Worm (Caenorhabditis elegans) whole organism, L1 larva: ENCODE data around the gene lin-13.

ENCODE experiments used
- C16A3.4 ChIP-seq: fragments of 150-350 bp; optimal IDR thresholded peaks from 2 replicates; lab custom pipeline; 2014; ENCODE audit warnings: missing biosample characterization, missing genetic modification characterization
- C34B4.2 ChIP-seq: sonication (generic microtip); optimal IDR thresholded peaks from 2 replicates; lab custom pipeline; 2017; ENCODE audit warnings: mild to moderate bottlenecking, missing genetic modification characterization, missing compliant biosample characterization
- Y116A8C.19 ChIP-seq: sonication (generic microtip); optimal IDR thresholded peaks from 2 replicates; lab custom pipeline; 2016; ENCODE audit warnings: missing compliant biosample characterization, missing genetic modification characterization, borderline replicate concordance
- aly-2 ChIP-seq: fragments of 150-350 bp; optimal IDR thresholded peaks from 2 replicates; lab custom pipeline; 2014; ENCODE audit warnings: missing biosample characterization, missing genetic modification characterization
- ama-1 ChIP-seq: fragments of 150-350 bp; optimal IDR thresholded peaks from 2 replicates; lab custom pipeline; 2014
- blmp-1 ChIP-seq: fragments of 150-350 bp; optimal IDR thresholded peaks from 2 replicates; lab custom pipeline; 2014; ENCODE audit warnings: missing biosample characterization, missing genetic modification characterization
- ceh-82 ChIP-seq, 3 experiments: fragments of 150-350 bp in 1 of 3; sonication (generic microtip) in 2 of 3; optimal IDR thresholded peaks; 2 replicates each; lab custom pipeline; 2014 to 2017; ENCODE audit warnings: missing biosample characterization in 3 of 3, missing genetic modification characterization in 3 of 3
- dpl-1 ChIP-seq, 3 experiments: fragments of 150-350 bp in 2 of 3; sonication (generic microtip) in 1 of 3; optimal IDR thresholded peaks; 2 replicates each; lab custom pipeline; 2014 to 2017; ENCODE audit warnings: missing biosample characterization in 3 of 3, missing genetic modification characterization in 3 of 3, missing genetic modification reagents in 3 of 3
- efl-1 ChIP-seq, 4 experiments: fragments of 150-350 bp; optimal IDR thresholded peaks in 3 of 4; peaks in 1 of 4; 1 replicate in 1 of 4; 2 replicates in 3 of 4; lab custom pipeline; 2014; ENCODE audit warnings: missing biosample characterization in 2 of 4, missing genetic modification characterization in 2 of 4, missing genetic modification reagents in 2 of 4
- efl-3 ChIP-seq: fragments of 200-800 bp; sonication (Bioruptor generic); optimal IDR thresholded peaks from 2 replicates; lab custom pipeline; 2018; ENCODE audit warnings: mild to moderate bottlenecking, missing genetic modification characterization, missing compliant biosample characterization
- egl-13 ChIP-seq: sonication (generic microtip); optimal IDR thresholded peaks from 2 replicates; lab custom pipeline; 2016; ENCODE audit warnings: missing genotype, missing genetic modification reagents, missing genetic modification characterization, missing compliant biosample characterization
- elt-2 ChIP-seq: sonication (generic microtip); optimal IDR thresholded peaks from 2 replicates; lab custom pipeline; 2016; ENCODE audit warnings: missing genetic modification characterization, mild to moderate bottlenecking, inconsistent platforms, missing compliant biosample characterization, missing genetic modification reagents
- elt-3 ChIP-seq, 6 experiments: fragments of 150-350 bp in 1 of 6; sonication (generic microtip); optimal IDR thresholded peaks; 2 replicates each; lab custom pipeline; 2017 to 2018; ENCODE audit warnings: missing biosample characterization in 6 of 6, missing genetic modification characterization in 6 of 6, inconsistent platforms in 1 of 6
- fkh-10 ChIP-seq: sonication (generic microtip); optimal IDR thresholded peaks from 2 replicates; lab custom pipeline; 2017; ENCODE audit warnings: missing biosample characterization, missing genetic modification reagents, missing genetic modification characterization
- fkh-4 ChIP-seq: sonication (generic microtip); optimal IDR thresholded peaks from 2 replicates; lab custom pipeline; 2016; ENCODE audit warnings: missing compliant biosample characterization, missing genetic modification characterization, borderline replicate concordance
- fos-1 ChIP-seq: fragments of 150-350 bp; optimal IDR thresholded peaks from 2 replicates; lab custom pipeline; 2014; ENCODE audit warnings: missing biosample characterization, missing genetic modification characterization
- grh-1 ChIP-seq: fragments of 200-800 bp; sonication (Bioruptor generic); IDR thresholded peaks from 2 replicates; pipeline ENCODE4 v1.3.6; 2022; ENCODE audit warnings: missing genetic modification reagents, missing genetic modification characterization, missing compliant biosample characterization
- hlh-17 ChIP-seq: fragments of 200-800 bp; sonication (Bioruptor generic); optimal IDR thresholded peaks from 2 replicates; lab custom pipeline; 2018; ENCODE audit warnings: missing genetic modification characterization, mild to moderate bottlenecking, missing compliant biosample characterization, moderate library complexity, borderline replicate concordance
- hlh-4 ChIP-seq: sonication (generic microtip); optimal IDR thresholded peaks from 2 replicates; lab custom pipeline; 2016; ENCODE audit warnings: mild to moderate bottlenecking, missing genetic modification characterization, missing compliant biosample characterization
- irx-1 ChIP-seq: sonication (generic microtip); optimal IDR thresholded peaks from 2 replicates; lab custom pipeline; 2016; ENCODE audit warnings: missing genetic modification characterization, missing compliant biosample characterization
- lin-13 ChIP-seq: fragments of 150-350 bp; optimal IDR thresholded peaks from 2 replicates; lab custom pipeline; 2014; ENCODE audit warnings: missing biosample characterization, missing genetic modification reagents, missing genetic modification characterization
- lin-14 ChIP-seq: fragments of 200-800 bp; sonication (Bioruptor generic); optimal IDR thresholded peaks from 2 replicates; lab custom pipeline; 2018; ENCODE audit warnings: mild to moderate bottlenecking, missing genetic modification characterization, moderate library complexity, missing compliant biosample characterization
- lin-15B ChIP-seq: fragments of 150-350 bp; sonication (generic microtip); optimal IDR thresholded peaks from 3 replicates; lab custom pipeline; 2014; ENCODE audit warnings: missing biosample characterization, missing genetic modification characterization
- lin-35 ChIP-seq, 2 experiments: fragments of 150-350 bp; optimal IDR thresholded peaks; 2 replicates each; lab custom pipeline; 2014; ENCODE audit warnings: missing biosample characterization in 2 of 2, missing genetic modification characterization in 2 of 2, missing genetic modification reagents in 2 of 2
- lir-3 ChIP-seq: sonication (generic microtip); optimal IDR thresholded peaks from 2 replicates; lab custom pipeline; 2016; ENCODE audit warnings: mild to moderate bottlenecking, missing genetic modification characterization, moderate library complexity, missing compliant biosample characterization; ENCODE audit not compliant: poor library complexity
- mef-2 ChIP-seq: fragments of 150-350 bp; optimal IDR thresholded peaks from 2 replicates; lab custom pipeline; 2014; ENCODE audit warnings: missing biosample characterization, missing genetic modification characterization
- mep-1 ChIP-seq: fragments of 150-350 bp; optimal IDR thresholded peaks from 2 replicates; lab custom pipeline; 2014; ENCODE audit warnings: missing biosample characterization, missing genetic modification characterization
- nhr-19 ChIP-seq: fragments of 200-800 bp; sonication (Bioruptor generic); conservative IDR thresholded peaks from 2 replicates; pipeline ENCODE4 v1.3.6; 2022; ENCODE audit warnings: missing genetic modification characterization, missing compliant biosample characterization
- nhr-20 ChIP-seq: sonication (generic microtip); optimal IDR thresholded peaks from 2 replicates; lab custom pipeline; 2016; ENCODE audit warnings: mild to moderate bottlenecking, missing genetic modification characterization, missing compliant biosample characterization
- nhr-237 ChIP-seq: fragments of 150-350 bp; optimal IDR thresholded peaks from 2 replicates; lab custom pipeline; 2014; ENCODE audit warnings: missing biosample characterization, missing genetic modification characterization
- nhr-47 ChIP-seq: sonication (generic microtip); optimal IDR thresholded peaks from 2 replicates; lab custom pipeline; 2016; ENCODE audit warnings: mild to moderate bottlenecking, missing genetic modification characterization, moderate library complexity, missing compliant biosample characterization
- nhr-71 ChIP-seq: sonication (generic microtip); optimal IDR thresholded peaks from 2 replicates; lab custom pipeline; 2016; ENCODE audit warnings: mild to moderate bottlenecking, missing genetic modification characterization, moderate library complexity, missing compliant biosample characterization
- nhr-77 ChIP-seq: fragments of 150-350 bp; optimal IDR thresholded peaks from 2 replicates; lab custom pipeline; 2014; ENCODE audit warnings: missing biosample characterization, missing genetic modification characterization
- nhr-85 ChIP-seq: sonication (generic microtip); peaks from one replicate; lab custom pipeline; 2016; ENCODE audit warnings: missing genetic modification characterization, inconsistent platforms, missing compliant biosample characterization
- nhr-90 ChIP-seq: sonication (generic microtip); optimal IDR thresholded peaks from 2 replicates; lab custom pipeline; 2016; ENCODE audit warnings: mild to moderate bottlenecking, missing genetic modification characterization, missing compliant biosample characterization; ENCODE audit not compliant: poor library complexity
- pag-3 ChIP-seq: sonication (generic microtip); optimal IDR thresholded peaks from 2 replicates; lab custom pipeline; 2017; ENCODE audit warnings: missing genetic modification characterization, mild to moderate bottlenecking, missing compliant biosample characterization, antibody characterized with exemption, borderline replicate concordance; ENCODE audit not compliant: insufficient read depth
- pqm-1 ChIP-seq: sonication (generic microtip); optimal IDR thresholded peaks from 3 replicates; lab custom pipeline; 2017; ENCODE audit warnings: missing biosample characterization, missing genetic modification characterization
- skn-1 ChIP-seq: fragments of 150-350 bp; optimal IDR thresholded peaks from 2 replicates; lab custom pipeline; 2014; ENCODE audit warnings: missing biosample characterization, missing genetic modification characterization
- snpc-4 ChIP-seq: fragments of 150-350 bp; optimal IDR thresholded peaks from 2 replicates; lab custom pipeline; 2014; ENCODE audit warnings: missing biosample characterization, missing genetic modification characterization
- snu-23 ChIP-seq: sonication (generic microtip); optimal IDR thresholded peaks from 2 replicates; lab custom pipeline; 2016; ENCODE audit warnings: missing genetic modification characterization, missing compliant biosample characterization
- sox-4 ChIP-seq: sonication (generic microtip); optimal IDR thresholded peaks from 2 replicates; lab custom pipeline; 2016; ENCODE audit warnings: missing genetic modification characterization, missing compliant biosample characterization
- swsn-7 ChIP-seq: sonication (generic microtip); optimal IDR thresholded peaks from 2 replicates; lab custom pipeline; 2016; ENCODE audit warnings: missing genetic modification characterization, missing compliant biosample characterization
- tbx-2 ChIP-seq: sonication (generic microtip); optimal IDR thresholded peaks from 2 replicates; lab custom pipeline; 2016; ENCODE audit warnings: missing genetic modification characterization, missing compliant biosample characterization
- unc-130 ChIP-seq: fragments of 150-350 bp; optimal IDR thresholded peaks from 2 replicates; lab custom pipeline; 2017; ENCODE audit warnings: missing biosample characterization, missing genetic modification characterization, inconsistent platforms
- unc-62 ChIP-seq: fragments of 150-350 bp; optimal IDR thresholded peaks from 2 replicates; lab custom pipeline; 2014; ENCODE audit warnings: missing biosample characterization, missing genetic modification reagents, missing genetic modification characterization
- unc-98 ChIP-seq: fragments of 200-800 bp; sonication (Bioruptor generic); IDR thresholded peaks from 2 replicates; pipeline ENCODE4 v1.3.6; 2022; ENCODE audit warnings: missing genetic modification characterization, missing compliant biosample characterization
- vab-15 ChIP-seq: sonication (generic microtip); optimal IDR thresholded peaks from 2 replicates; lab custom pipeline; 2017; ENCODE audit warnings: missing genotype, mild to moderate bottlenecking, missing genetic modification characterization, missing compliant biosample characterization
- xbp-1 ChIP-seq: sonication (generic microtip); optimal IDR thresholded peaks from 2 replicates; lab custom pipeline; 2016; ENCODE audit warnings: missing genetic modification characterization, missing compliant biosample characterization
- ztf-4 ChIP-seq: fragments of 150-350 bp; optimal IDR thresholded peaks from 2 replicates; lab custom pipeline; 2014; ENCODE audit warnings: missing biosample characterization, missing genetic modification characterization

Gene lin-13

DNA sequence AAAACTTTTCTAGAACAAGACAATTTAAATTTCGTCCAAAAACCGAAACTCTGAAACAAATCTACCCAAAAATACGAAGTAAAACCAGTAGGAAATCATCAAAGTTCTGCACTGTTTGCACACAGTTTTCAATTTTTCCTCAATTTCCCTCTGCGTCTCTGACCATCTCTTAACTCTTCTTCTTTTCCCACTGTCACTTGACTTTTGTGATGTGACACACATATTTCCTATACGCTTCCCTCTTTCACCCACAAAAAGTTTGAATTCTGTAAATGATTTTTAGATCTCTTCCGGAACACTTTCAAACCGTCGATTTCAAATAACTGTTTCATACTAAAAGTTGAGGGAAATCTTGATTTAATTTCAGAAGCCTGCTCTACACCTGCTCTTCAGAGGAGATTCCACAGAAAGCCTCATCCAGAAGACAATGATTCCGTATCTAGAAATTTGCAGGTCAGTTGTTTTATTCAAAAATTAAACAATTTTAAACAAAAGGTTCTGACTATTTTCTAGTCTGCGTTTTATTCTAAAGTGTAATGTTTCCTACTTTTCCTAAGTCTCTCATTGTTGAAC is 10.2 kb upstream of the lin-13 start, which contains the start of gene ncl-1 (continued):
- TF ChIP-seq fos-1 (tag; lab: Kevin White, UChicago) (no peak), snu-23 (peak; percentile 23), sox-4 (tag; lab: Kevin White, UChicago) (no peak), pqm-1 (tag; lab: Kevin White, UChicago) (no peak), hlh-4 (tag; lab: Kevin White, UChicago) (no peak), hlh-17 (no peak), efl-3 (GFP tag; lab: Kevin White, UChicago) (no peak), egl-13 (tag; lab: Kevin White, UChicago) (no peak), lin-14 (peak; percentile 42), vab-15 (no peak), nhr-237 (tag; lab: Kevin White, UChicago) (no peak), irx-1 (no peak), nhr-90 (tag; lab: Kevin White, UChicago) (no peak), lin-13 (GFP tag; lab: Kevin White, UChicago) (no peak), unc-62 (GFP tag; lab: Kevin White, UChicago) (no peak)

- TF ChIP-seq lin-13 (GFP tag; lab: Kevin White, UChicago) (peak; percentile 84), blmp-1 (tag; lab: Kevin White, UChicago) (peak; percentile 79), unc-130 (tag; lab: Kevin White, UChicago) (peak; percentile 62), nhr-85 (peak; percentile 82), nhr-20 (tag; lab: Kevin White, UChicago) (peak; percentile 88), ama-1 (lab: Kevin White, UChicago) (peak; percentile 57), elt-3 (tag; optimal IDR thresholded peaks at IDR 0.05; lab: Kevin White, UChicago) (peak in 5 of 6 experiments; percentile 34 to 71 (median 49)), Y116A8C.19 (no peak), mef-2 (tag; lab: Kevin White, UChicago) (peak; percentile 11), skn-1 (no peak), C34B4.2 (tag; lab: Kevin White, UChicago) (peak; percentile 63), efl-1 (optimal IDR thresholded peaks at IDR 0.05; lab: Kevin White, UChicago) (peak; percentile 38 to 43), efl-1 (GFP tag; optimal IDR thresholded peaks at IDR 0.05 in 1 of 2; lab: Kevin White, UChicago) (peak; percentile 19 to 92), aly-2 (tag; lab: Kevin White, UChicago) (no peak), lir-3 (tag; lab: Kevin White, UChicago) (peak; percentile 27), elt-2 (tag; lab: Kevin White, UChicago) (peak; percentile 40), unc-98 (no peak), fkh-10 (GFP tag; lab: Kevin White, UChicago) (no peak), lin-14 (peak; percentile 99), snpc-4 (tag; lab: Kevin White, UChicago) (no peak), ceh-82 (tag; optimal IDR thresholded peaks at IDR 0.05; lab: Kevin White, UChicago) (peak in 2 of 3 experiments; percentile 13 to 47), lin-35 (GFP tag; optimal IDR thresholded peaks at IDR 0.05; lab: Kevin White, UChicago) (peak; percentile 67 to 72), C16A3.4 (tag; lab: Kevin White, UChicago) (peak; percentile 37), swsn-7 (tag; lab: Kevin White, UChicago) (peak; percentile 49), tbx-2 (tag; lab: Kevin White, UChicago) (peak; percentile 62), ztf-4 (tag; lab: Kevin White, UChicago) (peak; percentile 68), unc-62 (GFP tag; lab: Kevin White, UChicago) (no peak), xbp-1 (tag; lab: Kevin White, UChicago) (peak; percentile 47), nhr-19 (GFP tag; lab: Robert Waterston, UW) (peak; percentile 62), nhr-90 (tag; lab: Kevin White, UChicago) (peak; percentile 53), pag-3 (tag; lab: Kevin White, UChicago) (peak; percentile 14), snu-23 (peak; percentile 90), grh-1 (GFP tag; lab: Robert Waterston, UW) (no peak), nhr-47 (tag; lab: Kevin White, UChicago) (peak; percentile 41), nhr-77 (tag; lab: Kevin White, UChicago) (peak; percentile 73), dpl-1 (GFP tag; optimal IDR thresholded peaks at IDR 0.05; lab: Kevin White, UChicago) (peak; percentile 44 to 56 (median 52)), mep-1 (tag; lab: Kevin White, UChicago) (peak; percentile 88), lin-15B (tag; lab: Kevin White, UChicago) (peak; percentile 18), fkh-4 (tag; lab: Kevin White, UChicago) (no peak), nhr-71 (tag; lab: Kevin White, UChicago) (peak; percentile 86)
Observed at ce11 chrIII:7718318-7718717, 9.0 kb upstream of the lin-13 start.
